Worm (Caenorhabditis elegans) whole organism, L3 larva: ENCODE results near the gene avr-15.

Source experiments
- elt-2 ChIP-seq: sonication (generic microtip); optimal IDR thresholded peaks from 2 replicates; lab custom pipeline; 2016; ENCODE audit warnings: missing genetic modification reagents, mild to moderate bottlenecking, missing genetic modification characterization, missing compliant biosample characterization
- elt-3 ChIP-seq, 3 experiments: fragments of 150-350 bp in 1 of 3; sonication (generic microtip) in 2 of 3; optimal IDR thresholded peaks; 2 replicates in 2 of 3; 4 replicates in 1 of 3; lab custom pipeline; 2014 to 2017; ENCODE audit warnings: missing biosample characterization in 3 of 3, missing genetic modification characterization in 3 of 3
- fos-1 ChIP-seq: fragments of 150-350 bp; optimal IDR thresholded peaks from 2 replicates; lab custom pipeline; 2014; ENCODE audit warnings: missing biosample characterization, missing genetic modification characterization
- jun-1 ChIP-seq: fragments of 150-350 bp; optimal IDR thresholded peaks from 2 replicates; lab custom pipeline; 2014; ENCODE audit warnings: missing biosample characterization, missing genetic modification reagents, missing genetic modification characterization
- nhr-11 ChIP-seq: fragments of 150-350 bp; optimal IDR thresholded peaks from 2 replicates; lab custom pipeline; 2014; ENCODE audit warnings: missing biosample characterization, missing genetic modification characterization
- sea-2 ChIP-seq: fragments of 150-350 bp; sonication (generic microtip); optimal IDR thresholded peaks from 4 replicates; lab custom pipeline; 2014; ENCODE audit warnings: missing biosample characterization, missing genetic modification reagents, missing genetic modification characterization
- unc-62 ChIP-seq: fragments of 150-350 bp; sonication (generic microtip); optimal IDR thresholded peaks from 4 replicates; lab custom pipeline; 2014; ENCODE audit warnings: missing biosample characterization, missing genetic modification reagents, missing genetic modification characterization

DNA sequence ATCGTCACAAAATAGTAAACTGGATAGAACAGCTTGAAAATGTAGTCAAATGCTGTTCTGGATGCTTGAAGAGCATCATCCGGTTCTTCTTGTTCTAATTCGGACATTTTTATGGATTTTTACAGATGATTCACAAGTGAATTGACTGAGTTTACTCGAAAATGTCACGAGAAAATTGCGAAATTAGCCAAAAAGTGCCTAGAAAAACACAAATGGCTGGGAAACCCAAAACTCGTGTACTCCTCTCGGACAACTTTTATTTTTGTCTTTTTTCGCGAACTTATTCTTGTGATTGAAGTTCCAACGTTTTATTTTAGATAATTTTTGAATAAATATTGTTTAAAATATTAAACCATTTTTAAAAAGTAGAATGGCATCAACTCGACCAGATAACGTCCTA, 40.1 kb upstream of the avr-15 start, which contains the start of the genes C56A3.4 and C56A3.5:
- TF ChIP-seq unc-62 (GFP tag; lab: Kevin White, UChicago) (no peak), nhr-11 (tag; lab: Kevin White, UChicago) (no peak), sea-2 (no peak), elt-2 (tag; lab: Kevin White, UChicago) (peak; percentile 22), jun-1 (tag; lab: Kevin White, UChicago) (peak; percentile 23), fos-1 (no peak), elt-3 (tag; optimal IDR thresholded peaks at IDR 0.05; lab: Kevin White, UChicago) (no peak)
